Fruit fly (Drosophila melanogaster): ENCODE data around the gene Vps13D.

DNA sequence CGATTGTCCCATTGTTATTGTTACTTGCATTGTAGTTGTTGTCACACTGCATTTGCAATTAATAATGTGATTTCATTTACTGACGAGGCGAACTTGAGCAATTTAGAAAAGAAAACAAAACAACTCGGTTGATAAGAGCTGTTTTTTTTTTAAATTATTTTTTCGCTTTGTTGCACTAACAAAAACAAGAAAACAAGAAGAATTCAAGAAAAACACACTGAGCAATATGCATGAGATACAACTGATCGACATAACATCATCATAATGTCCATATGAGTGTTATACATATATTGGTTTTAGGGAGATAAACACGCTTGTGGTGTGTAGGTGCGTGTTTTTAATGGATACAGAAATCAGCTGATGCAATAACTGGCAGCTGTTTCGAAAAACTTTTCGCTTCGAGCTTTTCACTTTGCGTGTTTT lies 47.6 kb downstream of the Vps13D start:
- TF ChIP-seq CG7101 (tag; optimal IDR thresholded peaks at IDR 0.05): no peak
- no peak for TF ChIP-seq pad (GFP tag; optimal IDR thresholded peaks at IDR 0.05)
- no peak for TF ChIP-seq Clk (GFP tag; optimal IDR thresholded peaks at IDR 0.05)
- TF ChIP-seq CG14711 (tag; optimal IDR thresholded peaks at IDR 0.05): peak; percentile 35
- peak; percentile 88 for TF ChIP-seq kay (GFP tag; ENCODE audit: borderline replicate concordance)
- peak; percentile 28 for TF ChIP-seq toe (GFP tag; optimal IDR thresholded peaks at IDR 0.05)
- TF ChIP-seq cnc (optimal IDR thresholded peaks at IDR 0.05): no peak
- TF ChIP-seq CG7045 (GFP tag; optimal IDR thresholded peaks at IDR 0.05): peak; percentile 23
- TF ChIP-seq Hr96 (GFP tag; optimal IDR thresholded peaks at IDR 0.05): no peak
- peak; percentile 18 for TF ChIP-seq Crg-1 (GFP tag; optimal IDR thresholded peaks at IDR 0.05)
- TF ChIP-seq bab1 (GFP tag; optimal IDR thresholded peaks at IDR 0.05): no peak

All from whole organism, adult.